Worm (Caenorhabditis elegans): ENCODE results near the gene haf-7.

DNA sequence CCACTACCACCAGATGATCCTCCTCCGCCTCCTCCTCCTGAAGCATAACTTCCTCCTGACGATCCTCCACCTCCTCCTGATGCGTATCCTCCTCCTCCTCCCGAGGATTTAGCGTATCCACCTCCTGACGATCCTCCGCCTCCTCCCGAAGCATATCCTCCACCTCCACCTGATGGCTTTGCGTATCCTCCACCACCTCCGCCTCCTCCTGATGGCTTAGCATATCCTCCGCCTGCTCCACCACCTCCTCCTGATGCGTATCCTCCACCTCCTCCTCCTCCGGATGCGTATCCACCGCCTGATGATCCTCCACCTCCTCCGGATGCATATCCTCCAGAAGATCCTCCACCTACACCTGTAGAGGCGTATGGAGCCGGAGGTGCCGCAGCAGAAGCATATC, 28.2 kb upstream of the haf-7 start:
- TF ChIP-seq W03F9.2 (tag; optimal IDR thresholded peaks at IDR 0.05) (no peak), him-1 (tag; optimal IDR thresholded peaks at IDR 0.05) (no peak)

All from whole organism, L4/young adult.